Worm (Caenorhabditis elegans) whole organism, L3 larva: ENCODE results near the gene K05D4.9.

Experiments used
- ceh-82 ChIP-seq: fragments of 150-350 bp; optimal IDR thresholded peaks from 2 replicates; lab custom pipeline; 2014; ENCODE audit warnings: missing biosample characterization, missing genetic modification characterization
- lin-39 ChIP-seq: fragments of 150-350 bp; optimal IDR thresholded peaks from 2 replicates; lab custom pipeline; 2018; ENCODE audit warnings: missing biosample characterization, missing genetic modification reagents, missing genetic modification characterization
- nhr-25 ChIP-seq: sonication (generic microtip); optimal IDR thresholded peaks from 2 replicates; lab custom pipeline; 2017; ENCODE audit warnings: missing biosample characterization, missing genetic modification characterization
- nhr-77 ChIP-seq: fragments of 150-350 bp; optimal IDR thresholded peaks from 2 replicates; lab custom pipeline; 2014; ENCODE audit warnings: missing biosample characterization, missing genetic modification characterization
- unc-39 ChIP-seq: sonication (generic microtip); optimal IDR thresholded peaks from 4 replicates; lab custom pipeline; 2017; ENCODE audit warnings: missing biosample characterization, missing genetic modification characterization
- unc-62 ChIP-seq: fragments of 150-350 bp; sonication (generic microtip); optimal IDR thresholded peaks from 4 replicates; lab custom pipeline; 2014; ENCODE audit warnings: missing biosample characterization, missing genetic modification reagents, missing genetic modification characterization
- zag-1 ChIP-seq: fragments of 150-350 bp; optimal IDR thresholded peaks from 2 replicates; lab custom pipeline; 2014; ENCODE audit warnings: missing biosample characterization, missing genetic modification characterization

ce11 chrV:16183357-16183756, 11.7 kb upstream of the K05D4.9 start, which contains the start of gene srz-14:
- TF ChIP-seq nhr-25 (tag; lab: Kevin White, UChicago) (no peak), lin-39 (no peak), unc-39 (no peak), unc-62 (no peak), nhr-77 (tag; lab: Kevin White, UChicago) (no peak), ceh-82 (tag; lab: Kevin White, UChicago) (no peak), zag-1 (tag; lab: Kevin White, UChicago) (no peak)
